Fruit fly (Drosophila melanogaster) whole organism, embryonic: Measurements from ENCODE around the gene pall.

Experiments
- Bgb ChIP-seq: fragments of 200-800 bp; sonication (Bioruptor generic); IDR thresholded peaks from 2 replicates; pipeline ENCODE4 v1.3.6; 2022; ENCODE audit warnings: missing biosample characterization, missing genetic modification characterization; ENCODE audit not compliant: partially characterized antibody
- CG10366 ChIP-seq: fragments of 200-800 bp; sonication (Bioruptor generic); IDR thresholded peaks from 2 replicates; pipeline ENCODE4 v1.3.6; 2022; ENCODE audit warnings: missing biosample characterization, missing genetic modification characterization
- CG10959 ChIP-seq: fragments of 200-800 bp; sonication (Bioruptor generic); IDR thresholded peaks from 2 replicates; pipeline ENCODE4 v1.3.6; 2022; ENCODE audit warnings: missing biosample characterization, missing genetic modification characterization
- CG15514 ChIP-seq: fragments of 200-800 bp; sonication (Bioruptor generic); optimal IDR thresholded peaks from 3 replicates; lab custom pipeline; 2017; ENCODE audit warnings: missing biosample characterization, missing genetic modification characterization, mild to moderate bottlenecking, moderate library complexity, missing genetic modification reagents
- CG17186 ChIP-seq: fragments of 200-800 bp; sonication (Bioruptor generic); optimal IDR thresholded peaks from 3 replicates; lab custom pipeline; 2017; ENCODE audit warnings: missing biosample characterization, missing genetic modification reagents, missing genetic modification characterization
- CG2120 ChIP-seq: fragments of 200-800 bp; sonication (Bioruptor generic); optimal IDR thresholded peaks from 3 replicates; lab custom pipeline; 2016; ENCODE audit warnings: missing biosample characterization, missing genetic modification characterization
- CG32772 ChIP-seq: fragments of 200-800 bp; sonication (Bioruptor generic); IDR thresholded peaks from 2 replicates; pipeline ENCODE4 v1.3.6; 2022; ENCODE audit warnings: missing biosample characterization, missing genetic modification characterization
- CG34224 ChIP-seq: fragments of 200-800 bp; sonication (Bioruptor generic); IDR thresholded peaks from 3 replicates; pipeline ENCODE4 v1.3.6; 2022; ENCODE audit warnings: missing biosample characterization, missing genetic modification characterization; ENCODE audit not compliant: partially characterized antibody
- CG3838 ChIP-seq: fragments of 200-800 bp; sonication (Bioruptor generic); optimal IDR thresholded peaks from 3 replicates; lab custom pipeline; 2016; ENCODE audit warnings: missing biosample characterization, missing genetic modification characterization
- CG3847 ChIP-seq: fragments of 200-800 bp; sonication (Bioruptor generic); IDR thresholded peaks from 2 replicates; pipeline ENCODE4 v1.3.6; 2022; ENCODE audit warnings: missing biosample characterization, missing genetic modification characterization
- CG7963 ChIP-seq: fragments of 200-800 bp; sonication (Bioruptor generic); IDR thresholded peaks from 3 replicates; pipeline ENCODE4 v1.3.6; 2022; ENCODE audit warnings: missing biosample characterization, missing genetic modification characterization; ENCODE audit not compliant: partially characterized antibody
- CkIIα-i1 ChIP-seq: fragments of 200-800 bp; sonication (Bioruptor generic); IDR thresholded peaks from 2 replicates; pipeline ENCODE4 v1.3.6; 2022; ENCODE audit warnings: missing biosample characterization, missing genetic modification characterization
- D19B ChIP-seq: fragments of 200-800 bp; sonication (Bioruptor generic); optimal IDR thresholded peaks from 2 replicates; lab custom pipeline; 2017; ENCODE audit warnings: missing biosample characterization, mild to moderate bottlenecking, missing genetic modification characterization
- Dad ChIP-seq: fragments of 200-800 bp; sonication (Bioruptor generic); optimal IDR thresholded peaks from 3 replicates; lab custom pipeline; 2016; ENCODE audit warnings: missing biosample characterization, missing genetic modification characterization
- Doc3 ChIP-seq: fragments of 200-800 bp; sonication (Bioruptor generic); IDR thresholded peaks from 3 replicates; pipeline ENCODE4 v1.3.6; 2022; ENCODE audit warnings: missing biosample characterization, missing genetic modification characterization; ENCODE audit not compliant: partially characterized antibody
- H2.0 ChIP-seq: fragments of 200-800 bp; sonication (Bioruptor generic); IDR thresholded peaks from 2 replicates; pipeline ENCODE4 v1.3.6; 2022; ENCODE audit warnings: missing biosample characterization, missing genetic modification characterization
- HLH54F ChIP-seq: fragments of 200-800 bp; sonication (Bioruptor generic); optimal IDR thresholded peaks from 3 replicates; lab custom pipeline; 2016; ENCODE audit warnings: missing biosample characterization, missing genetic modification characterization
- Hr3 ChIP-seq: fragments of 200-800 bp; sonication (Bioruptor generic); optimal IDR thresholded peaks from 3 replicates; lab custom pipeline; 2016; ENCODE audit warnings: missing biosample characterization, missing genetic modification characterization
- Jarid2 ChIP-seq: fragments of 200-800 bp; sonication (Bioruptor generic); optimal IDR thresholded peaks from 3 replicates; lab custom pipeline; 2017; ENCODE audit warnings: mild to moderate bottlenecking, missing biosample characterization, missing genetic modification reagents, missing genetic modification characterization
- MTF-1 ChIP-seq: fragments of 200-800 bp; sonication (Bioruptor generic); optimal IDR thresholded peaks from 2 replicates; lab custom pipeline; 2018; ENCODE audit warnings: missing biosample characterization, mild to moderate bottlenecking, missing genetic modification characterization, borderline replicate concordance
- Mad ChIP-seq: fragments of 200-800 bp; sonication (Bioruptor generic); optimal IDR thresholded peaks from 2 replicates; lab custom pipeline; 2016; ENCODE audit warnings: missing biosample characterization, missing genetic modification characterization
- Mrtf ChIP-seq: fragments of 200-800 bp; sonication (Bioruptor generic); IDR thresholded peaks from 3 replicates; pipeline ENCODE4 v1.3.6; 2022; ENCODE audit warnings: missing biosample characterization, missing genetic modification characterization
- NC2α ChIP-seq: fragments of 200-800 bp; sonication (Bioruptor generic); optimal IDR thresholded peaks from 2 replicates; lab custom pipeline; 2016; ENCODE audit warnings: missing biosample characterization, missing genetic modification characterization
- NFAT ChIP-seq: fragments of 200-800 bp; sonication (Bioruptor generic); IDR thresholded peaks from 2 replicates; pipeline ENCODE4 v1.3.6; 2022; ENCODE audit warnings: missing biosample characterization, missing genetic modification characterization
- Oaz ChIP-seq: fragments of 200-800 bp; sonication (Bioruptor generic); IDR thresholded peaks from 2 replicates; pipeline ENCODE4 v1.3.6; 2022; ENCODE audit warnings: missing biosample characterization, missing genetic modification characterization
- Stat92E ChIP-seq, 3 experiments: fragments of >200 bp in 2 of 3; fragments of 200-800 bp in 1 of 3; sonication (Bioruptor generic) in 1 of 3; optimal IDR thresholded peaks; 2 replicates each; lab custom pipeline; 2017 to 2019; ENCODE audit warnings: missing biosample characterization in 3 of 3, missing genetic modification characterization in 3 of 3, mild to moderate bottlenecking in 1 of 3, moderate library complexity in 1 of 3
- TFAM ChIP-seq: fragments of 200-800 bp; sonication (Bioruptor generic); optimal IDR thresholded peaks from 2 replicates; lab custom pipeline; 2017; ENCODE audit warnings: missing biosample characterization, missing genetic modification characterization, inconsistent platforms
- Trl ChIP-seq, 3 experiments: fragments of >200 bp in 2 of 3; fragments of 200-800 bp in 1 of 3; sonication (Bioruptor generic) in 1 of 3; optimal IDR thresholded peaks; 2 replicates in 1 of 3; 3 replicates in 2 of 3; lab custom pipeline; 2016 to 2017; ENCODE audit warnings: missing biosample characterization in 1 of 3, missing genetic modification characterization in 1 of 3
- ash1 ChIP-seq: fragments of 200-800 bp; sonication (Bioruptor generic); optimal IDR thresholded peaks from 2 replicates; lab custom pipeline; 2018; ENCODE audit warnings: missing biosample characterization, mild to moderate bottlenecking, missing genetic modification characterization
- ato ChIP-seq: fragments of 200-800 bp; sonication (Bioruptor generic); IDR thresholded peaks from 2 replicates; pipeline ENCODE4 v1.3.6; 2022; ENCODE audit warnings: missing biosample characterization, missing genetic modification characterization; ENCODE audit not compliant: partially characterized antibody
- bigmax ChIP-seq: fragments of 200-800 bp; sonication (Bioruptor generic); optimal IDR thresholded peaks from 2 replicates; lab custom pipeline; 2018; ENCODE audit warnings: missing biosample characterization, mild to moderate bottlenecking, missing genetic modification characterization
- crol ChIP-seq: fragments of 200-800 bp; sonication (Bioruptor generic); IDR thresholded peaks from 2 replicates; pipeline ENCODE4 v1.3.6; 2022; ENCODE audit warnings: missing biosample characterization, missing genetic modification characterization
- gsb ChIP-seq: fragments of 200-800 bp; sonication (Bioruptor generic); IDR thresholded peaks from 2 replicates; pipeline ENCODE4 v1.3.6; 2022; ENCODE audit warnings: missing biosample characterization, missing genetic modification characterization
- inv ChIP-seq: fragments of 200-800 bp; sonication (Bioruptor generic); IDR thresholded peaks from 2 replicates; pipeline ENCODE4 v1.3.6; 2022; ENCODE audit warnings: missing biosample characterization, missing genetic modification characterization; ENCODE audit not compliant: partially characterized antibody
- lilli ChIP-seq: fragments of 200-800 bp; sonication (Bioruptor generic); optimal IDR thresholded peaks from 3 replicates; lab custom pipeline; 2016; ENCODE audit warnings: missing biosample characterization, missing genetic modification characterization
- lola ChIP-seq, 3 experiments: fragments of >200 bp in 2 of 3; fragments of 200-800 bp in 1 of 3; sonication (Bioruptor generic) in 1 of 3; optimal IDR thresholded peaks; 2 replicates each; lab custom pipeline; 2017 to 2019; ENCODE audit warnings: missing biosample characterization in 3 of 3, missing genetic modification characterization in 3 of 3, mild to moderate bottlenecking in 1 of 3, moderate library complexity in 1 of 3
- mam ChIP-seq: fragments of 200-800 bp; sonication (Bioruptor generic); optimal IDR thresholded peaks from 3 replicates; lab custom pipeline; 2016; ENCODE audit warnings: missing biosample characterization, missing genetic modification characterization
- nom ChIP-seq: fragments of 200-800 bp; sonication (Bioruptor generic); optimal IDR thresholded peaks from 2 replicates; lab custom pipeline; 2017; ENCODE audit warnings: missing biosample characterization, missing genetic modification characterization, mild to moderate bottlenecking, moderate library complexity, missing genetic modification reagents
- org-1 ChIP-seq: fragments of 200-800 bp; sonication (Bioruptor generic); optimal IDR thresholded peaks from 2 replicates; lab custom pipeline; 2017; ENCODE audit warnings: missing biosample characterization, missing genetic modification characterization
- pb ChIP-seq: fragments of 200-800 bp; sonication (Bioruptor generic); optimal IDR thresholded peaks from 3 replicates; lab custom pipeline; 2016; ENCODE audit warnings: missing biosample characterization, missing genetic modification characterization
- sisA ChIP-seq: fragments of 200-800 bp; sonication (Bioruptor generic); IDR thresholded peaks from 2 replicates; pipeline ENCODE4 v1.3.6; 2022; ENCODE audit warnings: missing biosample characterization, missing genetic modification characterization
- slou ChIP-seq: fragments of 200-800 bp; sonication (Bioruptor generic); optimal IDR thresholded peaks from 3 replicates; lab custom pipeline; 2016; ENCODE audit warnings: missing biosample characterization, missing genetic modification characterization
- tap ChIP-seq: fragments of 200-800 bp; optimal IDR thresholded peaks from 3 replicates; lab custom pipeline; 2019; ENCODE audit warnings: missing biosample characterization, mild to moderate bottlenecking, missing genetic modification characterization, moderate library complexity
- tll ChIP-seq, 2 experiments: fragments of 200-800 bp in 1 of 2; fragments of >200 bp in 1 of 2; sonication (Bioruptor generic) in 1 of 2; optimal IDR thresholded peaks; 2 replicates each; lab custom pipeline; 2017 to 2019; ENCODE audit warnings: missing biosample characterization in 2 of 2, missing genetic modification characterization in 2 of 2, mild to moderate bottlenecking in 1 of 2, moderate library complexity in 1 of 2
- trh ChIP-seq: fragments of 200-800 bp; sonication (Bioruptor generic); optimal IDR thresholded peaks from 2 replicates; lab custom pipeline; 2016; ENCODE audit warnings: missing biosample characterization, missing genetic modification characterization
- unc-4 ChIP-seq: fragments of 200-800 bp; sonication (Bioruptor generic); IDR thresholded peaks from 2 replicates; pipeline ENCODE4 v1.3.6; 2022; ENCODE audit warnings: missing biosample characterization, missing genetic modification characterization; ENCODE audit not compliant: partially characterized antibody
- unpg ChIP-seq: fragments of 200-800 bp; sonication (Bioruptor generic); optimal IDR thresholded peaks from 3 replicates; lab custom pipeline; 2018; ENCODE audit warnings: missing biosample characterization, mild to moderate bottlenecking, missing genetic modification characterization, moderate library complexity
- vfl ChIP-seq: fragments of 200-800 bp; sonication (Bioruptor generic); optimal IDR thresholded peaks from 2 replicates; lab custom pipeline; 2016; ENCODE audit warnings: missing biosample characterization, missing genetic modification characterization
- zen ChIP-seq: fragments of 200-800 bp; sonication (Bioruptor generic); optimal IDR thresholded peaks from 3 replicates; lab custom pipeline; 2018; ENCODE audit warnings: missing biosample characterization, mild to moderate bottlenecking, missing genetic modification characterization, moderate library complexity

Gene pall

DNA sequence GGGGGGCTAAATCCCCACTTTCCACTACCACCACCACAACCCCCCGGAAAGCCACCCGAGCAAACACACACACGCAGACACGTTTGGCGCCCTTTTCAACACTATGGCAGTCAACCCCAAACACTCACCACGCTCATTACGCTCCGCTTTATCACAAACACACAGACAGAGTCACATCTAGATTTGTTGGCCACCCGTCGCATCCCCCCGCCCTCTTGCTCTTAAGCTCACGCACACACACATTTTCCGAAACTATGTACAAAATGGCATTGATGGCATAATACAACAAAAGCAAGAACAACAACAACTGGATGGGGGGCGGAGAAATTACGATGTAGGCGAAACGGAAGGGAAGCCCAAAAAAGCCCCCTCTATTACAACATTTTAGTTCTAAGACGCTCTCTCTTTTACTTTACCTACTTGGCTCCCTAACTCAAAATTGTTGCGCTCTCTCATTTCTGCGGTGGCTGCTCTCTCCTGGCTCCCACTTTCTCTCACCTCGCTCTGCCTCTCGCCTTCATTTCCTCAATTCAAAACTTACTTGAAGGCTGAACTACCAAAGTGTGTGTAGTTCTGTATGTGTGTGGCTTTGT, 21.8 kb downstream of the pall start (continued):
- TF ChIP-seq CG3847 (GFP tag; lab: Robert Waterston, UW) (0 out of 2 replicates have a peak, but pooled peaks have one; percentile 17), Doc3 (GFP tag; lab: Robert Waterston, UW) (no peak), ato (GFP tag; lab: Robert Waterston, UW) (no peak), Mad (GFP tag; lab: Kevin White, UChicago) (no peak), unc-4 (GFP tag; lab: Robert Waterston, UW) (no peak), NFAT (no peak), CG7963 (GFP tag; lab: Robert Waterston, UW) (no peak), TFAM (no peak), CkIIα-i1 (no peak), vfl (GFP tag; lab: Kevin White, UChicago) (no peak), gsb (no peak), tll (GFP tag; optimal IDR thresholded peaks at IDR 0.05; lab: Kevin White, UChicago) (no peak), Hr3 (no peak), MTF-1 (GFP tag; lab: Kevin White, UChicago) (peak; percentile 10), CG32772 (no peak), tap (no peak), bigmax (GFP tag; lab: Kevin White, UChicago) (no peak), org-1 (no peak), H2.0 (GFP tag; lab: Robert Waterston, UW) (no peak), inv (GFP tag; lab: Robert Waterston, UW) (no peak), CG3838 (GFP tag; lab: Kevin White, UChicago) (no peak), CG10959 (GFP tag; lab: Robert Waterston, UW) (no peak), CG2120 (no peak), CG15514 (GFP tag; lab: Kevin White, UChicago) (no peak), CG17186 (no peak), Stat92E (GFP tag; optimal IDR thresholded peaks at IDR 0.05; lab: Kevin White, UChicago) (no peak), Jarid2 (GFP tag; lab: Kevin White, UChicago) (peak; percentile 13), slou (GFP tag; lab: Kevin White, UChicago) (no peak), NC2α (GFP tag; lab: Kevin White, UChicago) (no peak), CG34224 (GFP tag; lab: Robert Waterston, UW) (no peak), Oaz (GFP tag; lab: Robert Waterston, UW) (no peak), Trl (optimal IDR thresholded peaks at IDR 0.05; lab: Kevin White, UChicago) (peak; percentile 83 to 84), Trl (GFP tag; optimal IDR thresholded peaks at IDR 0.05; lab: Kevin White, UChicago) (no peak), Dad (GFP tag; lab: Kevin White, UChicago) (no peak), ash1 (no peak), Bgb (no peak), pb (no peak), unpg (no peak), mam (GFP tag; lab: Kevin White, UChicago) (no peak), HLH54F (GFP tag; lab: Kevin White, UChicago) (no peak), lilli (GFP tag; lab: Kevin White, UChicago) (no peak), Mrtf (no peak), nom (GFP tag; lab: Kevin White, UChicago) (no peak), sisA (GFP tag; lab: Robert Waterston, UW) (no peak), CG10366 (GFP tag; lab: Robert Waterston, UW) (no peak), trh (no peak), D19B (no peak), lola (GFP tag; optimal IDR thresholded peaks at IDR 0.05; lab: Kevin White, UChicago) (no peak), crol (peak; percentile 91), zen (tag; lab: Kevin White, UChicago) (no peak)
